Worm (Caenorhabditis elegans) whole organism, late embryonic: Measurements from ENCODE around the gene T05B4.12.

Source experiments
- ama-1 ChIP-seq: fragments of 150-350 bp; optimal IDR thresholded peaks from 2 replicates; lab custom pipeline; 2014
- ceh-30 ChIP-seq: fragments of 150-350 bp; optimal IDR thresholded peaks from 2 replicates; lab custom pipeline; 2014; ENCODE audit warnings: missing biosample characterization, missing genetic modification characterization
- ceh-45 ChIP-seq: fragments of 200-800 bp; sonication (Bioruptor generic); IDR thresholded peaks from 2 replicates; pipeline ENCODE4 v1.3.6; 2022; ENCODE audit warnings: missing genetic modification reagents, missing genetic modification characterization, missing compliant biosample characterization
- ceh-6 ChIP-seq: fragments of 200-800 bp; sonication (Bioruptor generic); optimal IDR thresholded peaks from 2 replicates; lab custom pipeline; 2018; ENCODE audit warnings: mild to moderate bottlenecking, missing genetic modification characterization, missing compliant biosample characterization
- elt-2 ChIP-seq: sonication (generic microtip); optimal IDR thresholded peaks from 2 replicates; lab custom pipeline; 2016; ENCODE audit warnings: missing genetic modification reagents, missing genetic modification characterization, missing compliant biosample characterization
- fkh-10 ChIP-seq: fragments of 150-350 bp; optimal IDR thresholded peaks from 2 replicates; lab custom pipeline; 2014; ENCODE audit warnings: missing biosample characterization, missing genetic modification reagents, missing genetic modification characterization
- fkh-6 ChIP-seq: sonication (generic microtip); optimal IDR thresholded peaks from 2 replicates; lab custom pipeline; 2016; ENCODE audit warnings: missing genetic modification characterization, missing compliant biosample characterization
- hlh-8 ChIP-seq: sonication (generic microtip); optimal IDR thresholded peaks from 2 replicates; lab custom pipeline; 2016; ENCODE audit warnings: missing genotype, missing genetic modification characterization, missing compliant biosample characterization
- nfya-1 ChIP-seq: sonication (generic microtip); optimal IDR thresholded peaks from 2 replicates; lab custom pipeline; 2017; ENCODE audit warnings: missing genetic modification characterization, mild to moderate bottlenecking, missing compliant biosample characterization, antibody characterized with exemption, moderate library complexity
- nhr-11 ChIP-seq: fragments of 150-350 bp; optimal IDR thresholded peaks from 2 replicates; lab custom pipeline; 2014; ENCODE audit warnings: missing biosample characterization, missing genetic modification characterization
- pat-9 ChIP-seq: fragments of 200-800 bp; sonication (Bioruptor generic); optimal IDR thresholded peaks from 2 replicates; lab custom pipeline; 2018; ENCODE audit warnings: mild to moderate bottlenecking, missing genetic modification characterization, moderate library complexity, missing compliant biosample characterization
- pha-4 ChIP-seq: fragments of 150-350 bp; optimal IDR thresholded peaks from 2 replicates; lab custom pipeline; 2018; ENCODE audit warnings: missing biosample characterization, missing genetic modification reagents, missing genetic modification characterization
- tbx-2 ChIP-seq: sonication (generic microtip); optimal IDR thresholded peaks from 2 replicates; lab custom pipeline; 2016; ENCODE audit warnings: missing genetic modification characterization, missing compliant biosample characterization
- unc-3 ChIP-seq, 2 experiments: fragments of 200-800 bp in 1 of 2; sonication (Bioruptor generic) in 1 of 2; sonication (generic microtip) in 1 of 2; conservative IDR thresholded peaks in 1 of 2; optimal IDR thresholded peaks in 1 of 2; 2 replicates each; pipeline versions ENCODE4 v1.3.6 to Lab custom; 2016 to 2022; ENCODE audit warnings: missing compliant biosample characterization in 2 of 2, missing genetic modification characterization in 2 of 2, missing genetic modification reagents in 1 of 2

- no peak for TF ChIP-seq ama-1 (lab: Kevin White, UChicago)
- no peak for TF ChIP-seq nhr-11 (tag; lab: Kevin White, UChicago)
- no peak for TF ChIP-seq fkh-6 (tag; lab: Kevin White, UChicago)
- no peak for TF ChIP-seq elt-2 (tag; lab: Kevin White, UChicago)
- TF ChIP-seq fkh-10 (GFP tag; lab: Kevin White, UChicago), result no peak
- TF ChIP-seq ceh-30 (tag; lab: Kevin White, UChicago), result no peak
- TF ChIP-seq hlh-8 (tag; lab: Kevin White, UChicago), result no peak
- TF ChIP-seq pha-4 (tag; lab: Kevin White, UChicago), result no peak
- TF ChIP-seq unc-3 (GFP tag; conservative IDR thresholded peaks at IDR 0.05; lab: Robert Waterston, UW), result no peak
- TF ChIP-seq unc-3 (tag; optimal IDR thresholded peaks at IDR 0.05; lab: Kevin White, UChicago), result no peak
- TF ChIP-seq nfya-1 (tag; lab: Kevin White, UChicago), result no peak
- TF ChIP-seq tbx-2 (tag; lab: Kevin White, UChicago), result no peak
- TF ChIP-seq pat-9 (tag; lab: Kevin White, UChicago), result no peak
- no peak for TF ChIP-seq ceh-6 (GFP tag; lab: Kevin White, UChicago)
- TF ChIP-seq ceh-45, result no peak
These were observed 34.3 kb upstream of the T05B4.12 start, which contains the start of gene Y45G5AM.5 for ce11 chrV:4160086-4160485.
